Worm (Caenorhabditis elegans): Measurements from ENCODE around the gene idpc-6.

DNA sequence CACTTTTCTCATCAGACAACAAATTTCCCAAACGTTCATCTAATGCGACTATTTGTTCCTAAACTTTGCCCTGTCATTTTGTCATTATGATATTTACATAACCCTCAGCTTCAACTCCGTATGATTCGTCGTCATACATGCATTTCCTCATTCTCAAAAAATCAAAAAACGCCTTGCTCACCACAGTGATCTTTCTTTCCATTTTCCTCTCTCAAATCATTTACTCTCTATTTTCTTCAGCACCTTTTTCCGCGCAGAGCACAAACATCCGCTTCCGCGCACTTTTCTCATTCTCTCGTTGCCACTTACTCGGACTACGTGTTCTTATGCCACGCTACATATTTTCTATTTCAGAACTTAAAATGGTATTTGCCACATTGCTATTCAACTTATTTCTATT, 43.0 kb upstream of the idpc-6 start, which contains the start of gene F25B3.2:
- TF ChIP-seq aly-2 (tag; optimal IDR thresholded peaks at IDR 0.05) (no peak), snpc-4 (tag; optimal IDR thresholded peaks at IDR 0.05) (no peak), ztf-11 (tag; optimal IDR thresholded peaks at IDR 0.05) (no peak), nhr-25 (tag; optimal IDR thresholded peaks at IDR 0.05) (no peak), unc-62 (GFP tag; optimal IDR thresholded peaks at IDR 0.05) (no peak), nhr-11 (tag; optimal IDR thresholded peaks at IDR 0.05) (no peak), lin-13 (GFP tag; optimal IDR thresholded peaks at IDR 0.05) (no peak), mbf-1 (tag; optimal IDR thresholded peaks at IDR 0.05) (no peak), mdl-1 (tag; optimal IDR thresholded peaks at IDR 0.05) (no peak), egl-27 (tag; optimal IDR thresholded peaks at IDR 0.05) (no peak), peb-1 (tag; optimal IDR thresholded peaks at IDR 0.05) (no peak)

Data from whole organism, L2 larva.